Worm (Caenorhabditis elegans) whole organism, L3 larva: Measurements from ENCODE around the gene F34D10.8.

Experiments used
- fos-1 ChIP-seq: fragments of 150-350 bp; optimal IDR thresholded peaks from 2 replicates; lab custom pipeline; 2014; ENCODE audit warnings: missing biosample characterization, missing genetic modification characterization
- jun-1 ChIP-seq: fragments of 150-350 bp; optimal IDR thresholded peaks from 2 replicates; lab custom pipeline; 2014; ENCODE audit warnings: missing biosample characterization, missing genetic modification reagents, missing genetic modification characterization
- lin-15B ChIP-seq: fragments of 150-350 bp; optimal IDR thresholded peaks from 2 replicates; lab custom pipeline; 2014; ENCODE audit warnings: missing biosample characterization, missing genetic modification characterization
- lin-39 ChIP-seq: fragments of 150-350 bp; optimal IDR thresholded peaks from 2 replicates; lab custom pipeline; 2018; ENCODE audit warnings: missing biosample characterization, missing genetic modification reagents, missing genetic modification characterization
- nhr-11 ChIP-seq: fragments of 150-350 bp; optimal IDR thresholded peaks from 2 replicates; lab custom pipeline; 2014; ENCODE audit warnings: missing biosample characterization, missing genetic modification characterization
- nhr-237 ChIP-seq: fragments of 150-350 bp; optimal IDR thresholded peaks from 2 replicates; lab custom pipeline; 2014; ENCODE audit warnings: missing biosample characterization, missing genetic modification characterization
- nhr-25 ChIP-seq: sonication (generic microtip); optimal IDR thresholded peaks from 2 replicates; lab custom pipeline; 2017; ENCODE audit warnings: missing biosample characterization, missing genetic modification characterization
- nhr-77 ChIP-seq: fragments of 150-350 bp; optimal IDR thresholded peaks from 2 replicates; lab custom pipeline; 2014; ENCODE audit warnings: missing biosample characterization, missing genetic modification characterization
- snpc-4 ChIP-seq: fragments of 150-350 bp; optimal IDR thresholded peaks from 2 replicates; lab custom pipeline; 2014; ENCODE audit warnings: missing biosample characterization, missing genetic modification characterization
- unc-39 ChIP-seq: sonication (generic microtip); optimal IDR thresholded peaks from 4 replicates; lab custom pipeline; 2017; ENCODE audit warnings: missing biosample characterization, missing genetic modification characterization
- unc-62 ChIP-seq: fragments of 150-350 bp; sonication (generic microtip); optimal IDR thresholded peaks from 4 replicates; lab custom pipeline; 2014; ENCODE audit warnings: missing biosample characterization, missing genetic modification reagents, missing genetic modification characterization
- ztf-11 ChIP-seq: fragments of 150-350 bp; optimal IDR thresholded peaks from 2 replicates; lab custom pipeline; 2014; ENCODE audit warnings: missing biosample characterization, missing genetic modification characterization

DNA sequence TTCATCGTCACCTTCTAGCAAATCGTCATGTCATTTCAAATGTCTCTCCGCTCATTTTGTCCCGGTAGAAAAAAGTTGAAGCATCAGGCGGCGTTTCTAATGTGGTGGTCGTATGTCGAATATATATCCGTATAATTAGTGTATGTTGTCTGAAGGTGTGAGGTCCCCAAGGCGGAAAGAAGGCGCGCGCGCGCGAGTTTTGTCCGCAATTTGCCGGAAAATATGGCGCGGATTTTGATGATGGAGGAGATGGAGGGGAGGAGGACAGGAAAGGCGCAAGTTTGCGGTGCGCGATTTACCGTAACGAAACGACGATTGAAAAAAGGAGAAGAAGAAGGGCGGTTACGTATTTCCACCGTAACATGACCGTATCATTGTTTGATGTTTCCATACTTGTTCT, 11.5 kb downstream of the F34D10.8 start:
- TF ChIP-seq jun-1 (tag; lab: Kevin White, UChicago) (no peak), ztf-11 (tag; lab: Kevin White, UChicago) (no peak), nhr-77 (tag; lab: Kevin White, UChicago) (no peak), snpc-4 (tag; lab: Kevin White, UChicago) (no peak), unc-39 (no peak), unc-62 (GFP tag; lab: Kevin White, UChicago) (no peak), fos-1 (tag; lab: Kevin White, UChicago) (no peak), lin-39 (tag; lab: Kevin White, UChicago) (no peak), lin-15B (no peak), nhr-237 (tag; lab: Kevin White, UChicago) (no peak), nhr-25 (tag; lab: Kevin White, UChicago) (no peak), nhr-11 (no peak)
